Fruit fly (Drosophila melanogaster): ENCODE results near the gene dpr19.

Gene dpr19

DNA sequence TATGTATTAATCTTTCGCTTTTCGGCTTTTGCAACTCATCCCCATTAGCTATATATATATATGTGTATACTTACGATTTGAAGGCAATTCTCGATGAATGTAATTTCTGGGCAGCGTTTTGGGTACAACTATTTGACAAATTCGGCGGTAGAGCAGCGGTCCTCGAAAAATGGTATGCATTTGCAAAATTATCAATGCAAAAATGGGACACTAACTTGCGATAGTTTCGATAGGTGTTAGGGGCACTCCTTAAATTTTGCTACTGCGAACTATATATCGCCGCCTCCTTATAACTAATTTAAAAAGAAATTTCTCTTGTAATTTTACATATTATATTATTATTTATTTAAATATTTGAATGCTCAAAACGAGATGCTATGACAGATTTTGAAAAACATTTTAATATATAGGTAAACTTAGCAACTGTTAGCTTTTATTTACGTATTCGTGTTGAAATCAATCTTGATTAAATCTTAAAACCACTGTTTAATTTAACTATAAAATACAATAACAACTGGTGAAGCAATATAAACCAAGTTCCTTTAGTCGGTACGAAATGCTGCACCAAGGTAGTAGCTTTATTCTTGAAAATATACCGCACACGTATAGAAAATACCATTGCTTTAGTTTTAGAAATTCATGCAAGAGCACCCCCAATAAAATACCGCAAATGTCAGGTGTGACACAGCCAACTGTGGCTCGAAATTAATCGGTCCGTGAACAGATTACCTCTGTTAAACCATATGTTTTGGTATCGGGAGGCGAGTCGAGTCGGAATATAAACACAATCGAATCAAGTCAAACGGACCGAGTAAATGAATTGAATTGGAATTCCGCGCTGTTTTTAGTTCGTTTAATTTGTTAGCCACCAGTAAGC lies 37.5 kb downstream of the dpr19 start, which contains the start of the genes CG5355 and Klp31E (continued):
- no peak for TF ChIP-seq CG12744 (GFP tag; optimal IDR thresholded peaks at IDR 0.05)
- no peak for TF ChIP-seq cad (GFP tag; optimal IDR thresholded peaks at IDR 0.05)
- TF ChIP-seq scrt (GFP tag; optimal IDR thresholded peaks at IDR 0.05), result peak; percentile 63
- no peak for TF ChIP-seq CG10321 (GFP tag; IDR thresholded peaks at IDR 0.05)
- TF ChIP-seq CG13296 (GFP tag; optimal IDR thresholded peaks at IDR 0.05), result peak; percentile 61
- TF ChIP-seq CG12155 (GFP tag; optimal IDR thresholded peaks at IDR 0.05), result peak; percentile 41

DNA sequence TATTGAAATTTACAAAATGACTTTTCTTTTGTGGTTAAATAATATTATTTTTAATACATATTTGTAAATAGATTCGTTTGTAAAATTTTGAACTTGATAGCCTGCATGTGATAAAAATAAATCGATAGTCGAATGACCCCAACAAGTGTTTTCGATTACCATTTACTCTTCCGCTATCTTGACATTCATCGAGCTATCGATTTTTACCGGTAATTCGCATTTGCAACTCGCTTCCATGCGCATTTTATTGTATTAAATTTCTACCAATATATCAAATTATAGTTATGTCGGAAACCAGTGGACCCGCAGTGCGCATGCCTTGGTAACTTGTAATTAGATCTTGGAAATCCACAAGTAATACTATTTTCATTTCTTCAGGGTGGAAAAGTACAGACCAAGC lies 43.0 kb downstream of the dpr19 start, which contains the start of gene RfC3:
RfC3 (plus strand) TSS at position 210 of the 400 bp plus-strand sequence.
- TF ChIP-seq sug (tag; optimal IDR thresholded peaks at IDR 0.05) (peak; percentile 20), pfk (GFP tag; optimal IDR thresholded peaks at IDR 0.05) (peak; percentile 48), rib (GFP tag; IDR thresholded peaks at IDR 0.05) (0 out of 2 replicates have a peak, but pooled peaks have one; percentile 11), ato (GFP tag; IDR thresholded peaks at IDR 0.05; ENCODE audit: partially characterized antibody) (peak; percentile 94), Med (GFP tag) (peak; percentile 54), nerfin-2 (GFP tag; IDR thresholded peaks at IDR 0.05; ENCODE audit: partially characterized antibody) (peak; percentile 94), tna (GFP tag; IDR thresholded peaks at IDR 0.05; ENCODE audit: partially characterized antibody) (peak; percentile 97), hth (optimal IDR thresholded peaks at IDR 0.05) (no peak), CG7963 (GFP tag; IDR thresholded peaks at IDR 0.05; ENCODE audit: partially characterized antibody) (peak; percentile 94), Meics (GFP tag; optimal IDR thresholded peaks at IDR 0.05) (no peak), unc-4 (GFP tag; IDR thresholded peaks at IDR 0.05; ENCODE audit: partially characterized antibody) (peak; percentile 75), CG11398 (GFP tag; optimal IDR thresholded peaks at IDR 0.05) (no peak), HLH4C (GFP tag; IDR thresholded peaks at IDR 0.05; ENCODE audit: partially characterized antibody) (peak; percentile 98), NK7.1 (GFP tag; optimal IDR thresholded peaks at IDR 0.05) (no peak), CG10267 (tag; optimal IDR thresholded peaks at IDR 0.05) (peak; percentile 21), MESR4 (GFP tag; optimal IDR thresholded peaks at IDR 0.05) (peak; percentile 29), Bgb (GFP tag; IDR thresholded peaks at IDR 0.05; ENCODE audit: partially characterized antibody) (peak; percentile 83), Dll (GFP tag; IDR thresholded peaks at IDR 0.05; ENCODE audit: partially characterized antibody) (peak; percentile 85), CG34224 (GFP tag; IDR thresholded peaks at IDR 0.05; ENCODE audit: partially characterized antibody) (peak; percentile 98), az2 (GFP tag; optimal IDR thresholded peaks at IDR 0.05) (no peak), CG4730 (GFP tag; IDR thresholded peaks at IDR 0.05) (no peak), prd (optimal IDR thresholded peaks at IDR 0.05) (no peak), prd (GFP tag; IDR thresholded peaks at IDR 0.05) (no peak), inv (GFP tag; IDR thresholded peaks at IDR 0.05; ENCODE audit: partially characterized antibody) (peak; percentile 89), vnd (GFP tag; IDR thresholded peaks at IDR 0.05; ENCODE audit: partially characterized antibody) (peak; percentile 87), BtbVII (GFP tag; optimal IDR thresholded peaks at IDR 0.05) (no peak), zen2 (GFP tag; IDR thresholded peaks at IDR 0.05; ENCODE audit: partially characterized antibody) (peak; percentile 96), pzg (GFP tag; optimal IDR thresholded peaks at IDR 0.05) (peak; percentile 64), chinmo (GFP tag; IDR thresholded peaks at IDR 0.05; ENCODE audit: partially characterized antibody) (peak; percentile 84; the same call in 1 of the 4 replicates), Doc3 (GFP tag; IDR thresholded peaks at IDR 0.05; ENCODE audit: partially characterized antibody) (peak; percentile 75), CG1603 (tag; optimal IDR thresholded peaks at IDR 0.05) (peak; percentile 99), Sry-δ (GFP tag; optimal IDR thresholded peaks at IDR 0.05) (peak; percentile 31), stwl (tag; optimal IDR thresholded peaks at IDR 0.05) (peak; percentile 75), Dref (GFP tag; IDR thresholded peaks at IDR 0.05) (peak; percentile 95), onecut (GFP tag; IDR thresholded peaks at IDR 0.05) (peak; percentile 54; the same call in 1 of the 2 replicates), knrl (GFP tag; IDR thresholded peaks at IDR 0.05; ENCODE audit: partially characterized antibody) (peak; percentile 59; the same call in 2 of the 3 replicates), Opbp (GFP tag; IDR thresholded peaks at IDR 0.05; ENCODE audit: partially characterized antibody) (peak; percentile 73; the same call in 2 of the 3 replicates), scrt (GFP tag; optimal IDR thresholded peaks at IDR 0.05) (peak; percentile 90), Myb (GFP tag; optimal IDR thresholded peaks at IDR 0.05) (peak; percentile 85), Hr78 (GFP tag; optimal IDR thresholded peaks at IDR 0.05) (peak in 1 of 2 experiments; percentile 93)
